Worm (Caenorhabditis elegans) whole organism, midembryonic: ENCODE data around the gene sdhd-1.

Experiments
- T22C8.4 ChIP-seq: fragments of 200-800 bp; sonication (Bioruptor generic); IDR thresholded peaks from 2 replicates; pipeline ENCODE4 v1.3.6; 2022; ENCODE audit warnings: missing genetic modification characterization, missing compliant biosample characterization
- cog-1 ChIP-seq: sonication (generic microtip); optimal IDR thresholded peaks from 2 replicates; lab custom pipeline; 2016; ENCODE audit warnings: missing genetic modification characterization, missing compliant biosample characterization
- flt-1 ChIP-seq: fragments of 200-800 bp; sonication (Bioruptor generic); IDR thresholded peaks from 2 replicates; pipeline ENCODE4 v1.3.6; 2022; ENCODE audit warnings: missing genetic modification characterization, missing compliant biosample characterization
- klf-2 ChIP-seq: fragments of 200-800 bp; sonication (Bioruptor generic); conservative IDR thresholded peaks from 2 replicates; pipeline ENCODE4 v1.3.6; 2022; ENCODE audit warnings: missing genetic modification reagents, missing genetic modification characterization, missing compliant biosample characterization
- med-1 ChIP-seq: sonication (generic microtip); optimal IDR thresholded peaks from 2 replicates; lab custom pipeline; 2017; ENCODE audit warnings: missing genetic modification characterization, mild to moderate bottlenecking, missing compliant biosample characterization, antibody characterized with exemption, missing genetic modification reagents; ENCODE audit not compliant: insufficient read depth
- ref-1 ChIP-seq: fragments of 200-800 bp; sonication (Bioruptor generic); conservative IDR thresholded peaks from 2 replicates; pipeline ENCODE4 v1.3.6; 2022; ENCODE audit warnings: missing genetic modification reagents, missing genetic modification characterization, missing compliant biosample characterization
- tab-1 ChIP-seq: fragments of 200-800 bp; sonication (Bioruptor generic); IDR thresholded peaks from 2 replicates; pipeline ENCODE4 v1.3.6; 2022; ENCODE audit warnings: missing genetic modification characterization, missing compliant biosample characterization
- ztf-23 ChIP-seq: fragments of 200-800 bp; sonication (Bioruptor generic); IDR thresholded peaks from 2 replicates; pipeline ENCODE4 v1.3.6; 2022; ENCODE audit warnings: missing genetic modification reagents, missing genetic modification characterization, missing compliant biosample characterization
- ztf-29 ChIP-seq: fragments of 200-800 bp; sonication (Bioruptor generic); IDR thresholded peaks from 2 replicates; pipeline ENCODE4 v1.3.6; 2022; ENCODE audit warnings: missing genetic modification reagents, missing genetic modification characterization, missing compliant biosample characterization

Gene sdhd-1

ce11 chrII:11027777-11028176, 21.9 kb downstream of the sdhd-1 start:
- TF ChIP-seq flt-1 (GFP tag; lab: Robert Waterston, UW) (no peak), med-1 (GFP tag; lab: Kevin White, UChicago) (no peak), ref-1 (GFP tag; lab: Robert Waterston, UW) (no peak), ztf-29 (GFP tag; lab: Robert Waterston, UW) (no peak), T22C8.4 (GFP tag; lab: Robert Waterston, UW) (no peak), cog-1 (tag; lab: Kevin White, UChicago) (no peak), tab-1 (GFP tag; lab: Robert Waterston, UW) (no peak), klf-2 (GFP tag; lab: Robert Waterston, UW) (no peak), ztf-23 (GFP tag; lab: Robert Waterston, UW) (no peak)

- no peak for TF ChIP-seq flt-1 (GFP tag; lab: Robert Waterston, UW)
- no peak for TF ChIP-seq T22C8.4 (GFP tag; lab: Robert Waterston, UW)
- no peak for TF ChIP-seq ztf-23 (GFP tag; lab: Robert Waterston, UW)
- TF ChIP-seq tab-1 (GFP tag; lab: Robert Waterston, UW): no peak
- no peak for TF ChIP-seq med-1 (GFP tag; lab: Kevin White, UChicago)
- no peak for TF ChIP-seq ztf-29 (GFP tag; lab: Robert Waterston, UW)
- no peak for TF ChIP-seq cog-1 (tag; lab: Kevin White, UChicago)
- TF ChIP-seq klf-2 (GFP tag; lab: Robert Waterston, UW): no peak
- TF ChIP-seq ref-1 (GFP tag; lab: Robert Waterston, UW): no peak
Measured at ce11 chrII:11025566-11025965, 24.1 kb downstream of the sdhd-1 start, which contains the start of gene F33A8.7. Gene F33A8.7 (minus strand): TSS chrII:11025666.

- TF ChIP-seq ztf-29 (GFP tag; lab: Robert Waterston, UW): no peak
- no peak for TF ChIP-seq T22C8.4 (GFP tag; lab: Robert Waterston, UW)
- TF ChIP-seq tab-1 (GFP tag; lab: Robert Waterston, UW): no peak
- TF ChIP-seq cog-1 (tag; lab: Kevin White, UChicago): no peak
- no peak for TF ChIP-seq ref-1 (GFP tag; lab: Robert Waterston, UW)
- no peak for TF ChIP-seq ztf-23 (GFP tag; lab: Robert Waterston, UW)
- no peak for TF ChIP-seq med-1 (GFP tag; lab: Kevin White, UChicago)
- TF ChIP-seq klf-2 (GFP tag; lab: Robert Waterston, UW): no peak
- no peak for TF ChIP-seq flt-1 (GFP tag; lab: Robert Waterston, UW)
Measured at ce11 chrII:11022023-11022422, 27.7 kb downstream of the sdhd-1 start, which contains the start of gene let-858. Gene let-858 (plus strand): TSS chrII:11022370.

ce11 chrII:11020707-11021106, 29.0 kb downstream of the sdhd-1 start:
- no peak for TF ChIP-seq ref-1 (GFP tag; lab: Robert Waterston, UW)
- TF ChIP-seq med-1 (GFP tag; lab: Kevin White, UChicago): no peak
- no peak for TF ChIP-seq tab-1 (GFP tag; lab: Robert Waterston, UW)
- TF ChIP-seq ztf-29 (GFP tag; lab: Robert Waterston, UW): no peak
- no peak for TF ChIP-seq flt-1 (GFP tag; lab: Robert Waterston, UW)
- TF ChIP-seq cog-1 (tag; lab: Kevin White, UChicago): no peak
- TF ChIP-seq klf-2 (GFP tag; lab: Robert Waterston, UW): no peak
- TF ChIP-seq ztf-23 (GFP tag; lab: Robert Waterston, UW): no peak
- no peak for TF ChIP-seq T22C8.4 (GFP tag; lab: Robert Waterston, UW)

ce11 chrII:11016884-11017283, 32.8 kb downstream of the sdhd-1 start:
- no peak for TF ChIP-seq tab-1 (GFP tag; lab: Robert Waterston, UW)
- no peak for TF ChIP-seq flt-1 (GFP tag; lab: Robert Waterston, UW)
- no peak for TF ChIP-seq ztf-29 (GFP tag; lab: Robert Waterston, UW)
- no peak for TF ChIP-seq med-1 (GFP tag; lab: Kevin White, UChicago)
- TF ChIP-seq T22C8.4 (GFP tag; lab: Robert Waterston, UW): no peak
- no peak for TF ChIP-seq cog-1 (tag; lab: Kevin White, UChicago)

- TF ChIP-seq med-1 (GFP tag; lab: Kevin White, UChicago) (no peak), tab-1 (GFP tag; lab: Robert Waterston, UW) (no peak), flt-1 (GFP tag; lab: Robert Waterston, UW) (no peak), cog-1 (tag; lab: Kevin White, UChicago) (no peak), ztf-23 (GFP tag; lab: Robert Waterston, UW) (no peak), ref-1 (GFP tag; lab: Robert Waterston, UW) (no peak), T22C8.4 (GFP tag; lab: Robert Waterston, UW) (no peak), klf-2 (GFP tag; lab: Robert Waterston, UW) (no peak), ztf-29 (GFP tag; lab: Robert Waterston, UW) (no peak)
Measured at ce11 chrII:11016835-11016883, 33.1 kb downstream of the sdhd-1 start, which contains the start of gene ram-2. Gene ram-2 (minus strand): TSS chrII:11016881.

- no peak for TF ChIP-seq ztf-23 (GFP tag; lab: Robert Waterston, UW)
- TF ChIP-seq med-1 (GFP tag; lab: Kevin White, UChicago): no peak
- no peak for TF ChIP-seq flt-1 (GFP tag; lab: Robert Waterston, UW)
- TF ChIP-seq ztf-29 (GFP tag; lab: Robert Waterston, UW): no peak
- no peak for TF ChIP-seq klf-2 (GFP tag; lab: Robert Waterston, UW)
- no peak for TF ChIP-seq ref-1 (GFP tag; lab: Robert Waterston, UW)
- no peak for TF ChIP-seq tab-1 (GFP tag; lab: Robert Waterston, UW)
- no peak for TF ChIP-seq cog-1 (tag; lab: Kevin White, UChicago)
- TF ChIP-seq T22C8.4 (GFP tag; lab: Robert Waterston, UW): no peak
Measured at ce11 chrII:11016435-11016834, 33.3 kb downstream of the sdhd-1 start.

- TF ChIP-seq ztf-29 (GFP tag; lab: Robert Waterston, UW) (no peak), klf-2 (GFP tag; lab: Robert Waterston, UW) (no peak), tab-1 (GFP tag; lab: Robert Waterston, UW) (no peak), flt-1 (GFP tag; lab: Robert Waterston, UW) (no peak), ref-1 (GFP tag; lab: Robert Waterston, UW) (no peak)
Measured at ce11 chrII:11015734-11016133, 34.0 kb downstream of the sdhd-1 start.

ce11 chrII:11015210-11015609, 34.5 kb downstream of the sdhd-1 start:
- no peak for TF ChIP-seq T22C8.4 (GFP tag; lab: Robert Waterston, UW)
